Fruit fly (Drosophila melanogaster) whole organism, embryonic: ENCODE data around the gene dachs.
A peak's percentile ranks its signal among the peaks of the same experiment; 100 is the strongest.

ENCODE experiments used
- Atf-2 ChIP-seq: fragments of 200-800 bp; sonication (Bioruptor generic); optimal IDR thresholded peaks from 2 replicates; lab custom pipeline; 2016; ENCODE audit warnings: missing biosample characterization, missing genetic modification characterization
- CG11093 ChIP-seq: fragments of 200-800 bp; sonication (Bioruptor generic); IDR thresholded peaks from 3 replicates; pipeline ENCODE4 v1.3.6; 2022; ENCODE audit warnings: missing biosample characterization, missing genetic modification characterization
- CG12155 ChIP-seq: fragments of 200-800 bp; sonication (Bioruptor generic); optimal IDR thresholded peaks from 3 replicates; lab custom pipeline; 2016; ENCODE audit warnings: missing biosample characterization, missing genetic modification characterization
- CG12769 ChIP-seq: fragments of 200-800 bp; sonication (Bioruptor generic); optimal IDR thresholded peaks from 2 replicates; lab custom pipeline; 2019; ENCODE audit warnings: missing biosample characterization, mild to moderate bottlenecking, missing genetic modification characterization, moderate library complexity
- CG13287 ChIP-seq: fragments of 200-800 bp; sonication (Bioruptor generic); IDR thresholded peaks from 2 replicates; pipeline ENCODE4 v1.3.6; 2022; ENCODE audit warnings: missing biosample characterization, missing genetic modification characterization; ENCODE audit not compliant: partially characterized antibody
- CG15696 ChIP-seq: fragments of 200-800 bp; sonication (Bioruptor generic); optimal IDR thresholded peaks from 2 replicates; lab custom pipeline; 2019; ENCODE audit warnings: missing biosample characterization, mild to moderate bottlenecking, missing genetic modification characterization, moderate library complexity
- CG17829 ChIP-seq: fragments of 200-800 bp; optimal IDR thresholded peaks from 2 replicates; lab custom pipeline; 2019; ENCODE audit warnings: missing biosample characterization, mild to moderate bottlenecking, missing genetic modification characterization, moderate library complexity
- CG18262 ChIP-seq: fragments of 200-800 bp; optimal IDR thresholded peaks from 3 replicates; lab custom pipeline; 2019; ENCODE audit warnings: missing biosample characterization, mild to moderate bottlenecking, missing genetic modification characterization, moderate library complexity
- CG18476 ChIP-seq: fragments of 200-800 bp; sonication (Bioruptor generic); optimal IDR thresholded peaks from 2 replicates; lab custom pipeline; 2016; ENCODE audit warnings: missing biosample characterization, mild to moderate bottlenecking, missing genetic modification characterization
- CG42726 ChIP-seq: fragments of 200-800 bp; sonication (Bioruptor generic); IDR thresholded peaks from 2 replicates; pipeline ENCODE4 v1.3.6; 2022; ENCODE audit warnings: missing biosample characterization, missing genetic modification characterization; ENCODE audit not compliant: partially characterized antibody
- CG4854 ChIP-seq: fragments of 200-800 bp; sonication (Bioruptor generic); optimal IDR thresholded peaks from 2 replicates; lab custom pipeline; 2016; ENCODE audit warnings: missing biosample characterization, missing genetic modification characterization, inconsistent platforms
- CG5953 ChIP-seq: fragments of 200-800 bp; sonication (Bioruptor generic); IDR thresholded peaks from 2 replicates; pipeline ENCODE4 v1.3.6; 2022; ENCODE audit warnings: missing biosample characterization, missing genetic modification characterization
- CG6689 ChIP-seq: fragments of 200-800 bp; sonication (Bioruptor generic); IDR thresholded peaks from 2 replicates; pipeline ENCODE4 v1.3.6; 2022; ENCODE audit warnings: missing biosample characterization, missing genetic modification characterization
- CG7745 ChIP-seq: fragments of 200-800 bp; sonication (Bioruptor generic); optimal IDR thresholded peaks from 2 replicates; lab custom pipeline; 2018; ENCODE audit warnings: missing biosample characterization, mild to moderate bottlenecking, missing genetic modification characterization, moderate library complexity
- CG7928 ChIP-seq: fragments of 200-800 bp; sonication (Bioruptor generic); optimal IDR thresholded peaks from 2 replicates; lab custom pipeline; 2017; ENCODE audit warnings: missing biosample characterization, mild to moderate bottlenecking, missing genetic modification characterization
- CrebB ChIP-seq: fragments of 200-800 bp; sonication (Bioruptor generic); optimal IDR thresholded peaks from 3 replicates; lab custom pipeline; 2018; ENCODE audit warnings: missing biosample characterization, mild to moderate bottlenecking, missing genetic modification characterization
- Dip2 ChIP-seq: fragments of 200-800 bp; sonication (Bioruptor generic); IDR thresholded peaks from 2 replicates; pipeline ENCODE4 v1.3.6; 2022; ENCODE audit warnings: missing biosample characterization, missing genetic modification characterization
- Dp ChIP-seq: fragments of 200-800 bp; sonication (Bioruptor generic); optimal IDR thresholded peaks from 2 replicates; lab custom pipeline; 2018; ENCODE audit warnings: missing biosample characterization, mild to moderate bottlenecking, missing genetic modification characterization, moderate library complexity
- ERR ChIP-seq: fragments of 200-800 bp; sonication (Bioruptor generic); optimal IDR thresholded peaks from 2 replicates; lab custom pipeline; 2016; ENCODE audit warnings: missing biosample characterization, missing genetic modification characterization
- Eip74EF ChIP-seq, 2 experiments: fragments of 200-800 bp in 1 of 2; fragments of >200 bp in 1 of 2; sonication (Bioruptor generic) in 1 of 2; optimal IDR thresholded peaks; 2 replicates each; lab custom pipeline; 2017 to 2019; ENCODE audit warnings: missing biosample characterization in 2 of 2, missing genetic modification characterization in 2 of 2, mild to moderate bottlenecking in 1 of 2, moderate library complexity in 1 of 2
- H2.0 ChIP-seq: fragments of 200-800 bp; sonication (Bioruptor generic); IDR thresholded peaks from 2 replicates; pipeline ENCODE4 v1.3.6; 2022; ENCODE audit warnings: missing biosample characterization, missing genetic modification characterization
- Hand ChIP-seq: fragments of 200-800 bp; sonication (Bioruptor generic); optimal IDR thresholded peaks from 2 replicates; lab custom pipeline; 2017; ENCODE audit warnings: mild to moderate bottlenecking, missing biosample characterization, missing genetic modification reagents, missing genetic modification characterization
- Hr39 ChIP-seq: fragments of >200 bp; optimal IDR thresholded peaks from 2 replicates; lab custom pipeline; 2017
- Med ChIP-seq: fragments of 200-800 bp; sonication (Bioruptor generic); peaks from one replicate; lab custom pipeline; 2016; ENCODE audit warnings: missing biosample characterization, missing genetic modification characterization, mild to moderate bottlenecking, inconsistent platforms, moderate library complexity
- Meics ChIP-seq: fragments of 200-800 bp; sonication (Bioruptor generic); optimal IDR thresholded peaks from 2 replicates; lab custom pipeline; 2017; ENCODE audit warnings: missing biosample characterization, mild to moderate bottlenecking, missing genetic modification characterization
- Pdp1 ChIP-seq, 2 experiments: fragments of 200-800 bp; sonication (Bioruptor generic); optimal IDR thresholded peaks; 3 replicates each; lab custom pipeline; 2016; ENCODE audit warnings: missing biosample characterization in 2 of 2, missing genetic modification characterization in 2 of 2, mild to moderate bottlenecking in 1 of 2, moderate library complexity in 1 of 2
- Rx ChIP-seq: fragments of 200-800 bp; sonication (Bioruptor generic); IDR thresholded peaks from 2 replicates; pipeline ENCODE4 v1.3.6; 2022; ENCODE audit warnings: missing biosample characterization, missing genetic modification characterization
- Six4 ChIP-seq: fragments of 200-800 bp; sonication (Bioruptor generic); optimal IDR thresholded peaks from 2 replicates; lab custom pipeline; 2016; ENCODE audit warnings: missing biosample characterization, missing genetic modification characterization
- Vsx1 ChIP-seq: fragments of 200-800 bp; sonication (Bioruptor generic); optimal IDR thresholded peaks from 2 replicates; lab custom pipeline; 2017; ENCODE audit warnings: missing biosample characterization, mild to moderate bottlenecking, missing genetic modification characterization, missing genetic modification reagents
- ash1 ChIP-seq: fragments of 200-800 bp; sonication (Bioruptor generic); optimal IDR thresholded peaks from 2 replicates; lab custom pipeline; 2018; ENCODE audit warnings: missing biosample characterization, mild to moderate bottlenecking, missing genetic modification characterization
- caup ChIP-seq: fragments of 200-800 bp; sonication (Bioruptor generic); optimal IDR thresholded peaks from 3 replicates; lab custom pipeline; 2017; ENCODE audit warnings: missing biosample characterization, mild to moderate bottlenecking, missing genetic modification characterization, moderate library complexity; ENCODE audit not compliant: severe bottlenecking
- ci ChIP-seq: fragments of 200-800 bp; sonication (Bioruptor generic); IDR thresholded peaks from 3 replicates; pipeline ENCODE4 v1.3.6; 2022; ENCODE audit warnings: missing biosample characterization, missing genetic modification characterization
- dan ChIP-seq: fragments of 200-800 bp; sonication (Bioruptor generic); IDR thresholded peaks from 2 replicates; pipeline ENCODE4 v1.3.6; 2022; ENCODE audit warnings: missing biosample characterization, missing genetic modification characterization
- disco-r ChIP-seq: fragments of 200-800 bp; sonication (Bioruptor generic); optimal IDR thresholded peaks from 2 replicates; lab custom pipeline; 2016; ENCODE audit warnings: missing biosample characterization, missing genetic modification characterization
- dmrt11E ChIP-seq: fragments of 200-800 bp; sonication (Bioruptor generic); optimal IDR thresholded peaks from 3 replicates; lab custom pipeline; 2018; ENCODE audit warnings: missing biosample characterization, mild to moderate bottlenecking, missing genetic modification characterization, moderate library complexity
- fru ChIP-seq: fragments of >200 bp; optimal IDR thresholded peaks from 2 replicates; lab custom pipeline; 2017
- fu2 ChIP-seq: fragments of 200-800 bp; sonication (Bioruptor generic); optimal IDR thresholded peaks from 2 replicates; lab custom pipeline; 2016; ENCODE audit warnings: missing biosample characterization, missing genetic modification characterization
- gem ChIP-seq: fragments of 200-800 bp; sonication (Bioruptor generic); optimal IDR thresholded peaks from 2 replicates; lab custom pipeline; 2019; ENCODE audit warnings: missing biosample characterization, mild to moderate bottlenecking, missing genetic modification characterization, moderate library complexity
- ind ChIP-seq: fragments of 200-800 bp; sonication (Bioruptor generic); optimal IDR thresholded peaks from 3 replicates; lab custom pipeline; 2016; ENCODE audit warnings: missing biosample characterization, missing genetic modification characterization
- inv ChIP-seq: fragments of 200-800 bp; sonication (Bioruptor generic); IDR thresholded peaks from 2 replicates; pipeline ENCODE4 v1.3.6; 2022; ENCODE audit warnings: missing biosample characterization, missing genetic modification characterization; ENCODE audit not compliant: partially characterized antibody
- kay ChIP-seq: fragments of 200-800 bp; sonication (Bioruptor generic); optimal IDR thresholded peaks from 2 replicates; lab custom pipeline; 2016; ENCODE audit warnings: missing biosample characterization, missing genetic modification characterization
- lola ChIP-seq, 3 experiments: fragments of >200 bp in 2 of 3; fragments of 200-800 bp in 1 of 3; sonication (Bioruptor generic) in 1 of 3; optimal IDR thresholded peaks; 2 replicates each; lab custom pipeline; 2017 to 2019; ENCODE audit warnings: missing biosample characterization in 3 of 3, missing genetic modification characterization in 3 of 3, mild to moderate bottlenecking in 1 of 3, moderate library complexity in 1 of 3
- p53 ChIP-seq: fragments of 200-800 bp; sonication (Bioruptor generic); optimal IDR thresholded peaks from 2 replicates; lab custom pipeline; 2016; ENCODE audit warnings: missing biosample characterization, missing genetic modification characterization
- phol ChIP-seq: fragments of 200-800 bp; sonication (Bioruptor generic); optimal IDR thresholded peaks from 3 replicates; lab custom pipeline; 2018; ENCODE audit warnings: missing biosample characterization, mild to moderate bottlenecking, missing genetic modification characterization, moderate library complexity
- salm ChIP-seq: fragments of 200-800 bp; sonication (Bioruptor generic); optimal IDR thresholded peaks from 2 replicates; lab custom pipeline; 2018; ENCODE audit warnings: missing biosample characterization, mild to moderate bottlenecking, missing genetic modification characterization
- sd ChIP-seq: fragments of 200-800 bp; sonication (Bioruptor generic); optimal IDR thresholded peaks from 3 replicates; lab custom pipeline; 2018; ENCODE audit warnings: missing biosample characterization, mild to moderate bottlenecking, missing genetic modification characterization, moderate library complexity
- seq ChIP-seq: fragments of 200-800 bp; sonication (Bioruptor generic); IDR thresholded peaks from 2 replicates; pipeline ENCODE4 v1.3.6; 2022; ENCODE audit warnings: missing biosample characterization, missing genetic modification characterization
- sug ChIP-seq: fragments of 200-800 bp; optimal IDR thresholded peaks from 2 replicates; lab custom pipeline; 2019; ENCODE audit warnings: missing biosample characterization, mild to moderate bottlenecking, missing genetic modification characterization, moderate library complexity
- toy ChIP-seq: fragments of 200-800 bp; sonication (Bioruptor generic); IDR thresholded peaks from 2 replicates; pipeline ENCODE4 v1.3.6; 2022; ENCODE audit warnings: missing biosample characterization, missing genetic modification characterization
- trh ChIP-seq: fragments of 200-800 bp; sonication (Bioruptor generic); optimal IDR thresholded peaks from 2 replicates; lab custom pipeline; 2016; ENCODE audit warnings: missing biosample characterization, missing genetic modification characterization
- wor ChIP-seq: fragments of 200-800 bp; sonication (Bioruptor generic); IDR thresholded peaks from 2 replicates; pipeline ENCODE4 v1.3.6; 2022; ENCODE audit warnings: missing biosample characterization, missing genetic modification characterization
- zen ChIP-seq: fragments of 200-800 bp; sonication (Bioruptor generic); optimal IDR thresholded peaks from 3 replicates; lab custom pipeline; 2018; ENCODE audit warnings: missing biosample characterization, mild to moderate bottlenecking, missing genetic modification characterization, moderate library complexity

The dachs gene

dm6 chr2L:8471667-8472066, 5.0 kb downstream of the dachs start (continued):
- TF ChIP-seq CG11093 (GFP tag; lab: Robert Waterston, UW) (no peak), lola (GFP tag; optimal IDR thresholded peaks at IDR 0.05; lab: Kevin White, UChicago) (peak in 1 of 3 experiments; percentile 74), CG13287 (GFP tag; lab: Robert Waterston, UW) (no peak), CG7928 (GFP tag; lab: Kevin White, UChicago) (no peak), Hand (GFP tag; lab: Kevin White, UChicago) (no peak), zen (tag; lab: Kevin White, UChicago) (peak; percentile 60), gem (tag; lab: Kevin White, UChicago) (peak; percentile 67), seq (GFP tag; lab: Robert Waterston, UW) (no peak), fru (lab: Kevin White, UChicago) (no peak), wor (GFP tag; lab: Robert Waterston, UW) (no peak), CG15696 (tag; lab: Kevin White, UChicago) (peak; percentile 57), Atf-2 (GFP tag; lab: Kevin White, UChicago) (no peak), Rx (GFP tag; lab: Robert Waterston, UW) (no peak), fu2 (GFP tag; lab: Kevin White, UChicago) (no peak), Vsx1 (GFP tag; lab: Kevin White, UChicago) (no peak), Hr39 (lab: Kevin White, UChicago) (no peak), ash1 (no peak), toy (no peak), caup (GFP tag; lab: Kevin White, UChicago) (no peak), phol (tag; lab: Kevin White, UChicago) (peak; percentile 71), Dp (GFP tag; lab: Kevin White, UChicago) (no peak), CG12155 (no peak), Eip74EF (GFP tag; optimal IDR thresholded peaks at IDR 0.05; lab: Kevin White, UChicago) (no peak), CG18476 (GFP tag; lab: Kevin White, UChicago) (no peak), CG7745 (tag; lab: Kevin White, UChicago) (no peak), disco-r (GFP tag; lab: Kevin White, UChicago) (no peak), ind (GFP tag; lab: Kevin White, UChicago) (no peak), dmrt11E (tag; lab: Kevin White, UChicago) (peak; percentile 76), p53 (GFP tag; lab: Kevin White, UChicago) (no peak), Pdp1 (GFP tag; optimal IDR thresholded peaks at IDR 0.05; lab: Kevin White, UChicago) (peak in 1 of 2 experiments; percentile 42), CG12769 (tag; lab: Kevin White, UChicago) (no peak), dan (GFP tag; lab: Robert Waterston, UW) (no peak), H2.0 (GFP tag; lab: Robert Waterston, UW) (no peak), CG4854 (no peak), sd (tag; lab: Kevin White, UChicago) (no peak), CrebB (tag; lab: Kevin White, UChicago) (no peak), CG6689 (GFP tag; lab: Robert Waterston, UW) (peak; percentile 62), sug (tag; lab: Kevin White, UChicago) (no peak), inv (no peak), CG5953 (GFP tag; lab: Robert Waterston, UW) (no peak), Six4 (GFP tag; lab: Kevin White, UChicago) (no peak), CG17829 (peak; percentile 64), CG42726 (GFP tag; lab: Robert Waterston, UW) (no peak), trh (no peak), Meics (GFP tag; lab: Kevin White, UChicago) (no peak), salm (tag; lab: Kevin White, UChicago) (no peak), ERR (GFP tag; lab: Kevin White, UChicago) (no peak), CG18262 (tag; lab: Kevin White, UChicago) (peak; percentile 72), kay (GFP tag; lab: Kevin White, UChicago) (no peak), Dip2 (GFP tag; lab: Robert Waterston, UW) (no peak), Med (GFP tag; lab: Kevin White, UChicago) (no peak), ci (GFP tag; lab: Robert Waterston, UW) (no peak)
